Worm (Caenorhabditis elegans): ENCODE data around the gene vha-2.
A peak's percentile ranks its signal among the peaks of the same experiment; 100 is the strongest.

Gene vha-2

DNA sequence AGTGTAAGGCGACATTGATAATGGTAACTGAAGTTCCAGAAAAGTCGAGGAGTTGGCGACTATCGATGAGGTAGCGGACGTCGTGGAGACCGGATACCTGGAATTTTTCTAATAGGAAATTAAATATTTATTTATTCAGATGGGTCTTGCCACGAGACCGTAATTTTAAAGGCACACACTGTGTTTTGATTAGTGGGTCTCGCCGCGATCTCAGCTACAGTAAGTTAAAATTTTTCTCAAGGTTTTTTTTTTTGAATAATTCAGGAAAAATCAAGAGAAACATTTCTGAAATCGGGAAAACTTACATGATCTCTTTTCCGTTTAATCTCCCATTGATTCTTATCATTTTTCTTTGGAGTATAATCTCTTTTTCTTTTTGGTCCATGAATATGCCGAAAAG, 2.9 kb upstream of the vha-2 start:
- no peak for TF ChIP-seq snpc-1.2 (GFP tag; IDR thresholded peaks at IDR 0.05)
- peak; percentile 32; the same call in 1 of the 2 replicates for TF ChIP-seq lin-38 (GFP tag; IDR thresholded peaks at IDR 0.05)

DNA sequence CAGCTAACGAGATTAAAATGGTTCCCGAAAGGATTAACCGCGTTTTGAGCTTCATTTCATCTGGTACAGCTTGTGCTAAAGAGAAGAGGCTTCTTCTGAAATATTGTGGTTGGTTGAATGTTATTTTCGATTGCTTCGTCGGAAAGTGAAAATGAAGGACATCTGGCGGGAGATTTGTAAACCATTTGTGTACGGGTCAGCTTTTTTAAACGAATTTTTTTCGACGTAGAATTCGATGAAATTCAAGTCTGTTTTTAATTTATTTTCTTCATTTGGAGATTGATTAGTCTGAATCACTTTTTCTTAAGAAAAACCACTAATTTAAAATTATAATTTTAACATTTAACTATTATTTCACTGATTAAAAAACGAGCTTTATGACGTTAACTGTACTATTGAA, 1.7 kb upstream of the vha-2 start, which contains the start of gene sqv-3:
TSS of gene sqv-3 (minus strand) at position 101 of the 400 bp plus-strand sequence.
- TF ChIP-seq lin-15B (tag; optimal IDR thresholded peaks at IDR 0.05) (no peak), ceh-20 (GFP tag; IDR thresholded peaks at IDR 0.05) (no peak), php-3 (GFP tag; IDR thresholded peaks at IDR 0.05) (no peak), tra-1 (GFP tag; IDR thresholded peaks at IDR 0.05) (no peak), D1046.2 (GFP tag; IDR thresholded peaks at IDR 0.05) (no peak), nhr-76 (tag; optimal IDR thresholded peaks at IDR 0.05) (no peak), duxl-1 (tag; optimal IDR thresholded peaks at IDR 0.05; ENCODE audit: poor library complexity) (no peak), hif-1 (tag; optimal IDR thresholded peaks at IDR 0.05) (no peak), spr-1 (tag; optimal IDR thresholded peaks at IDR 0.05) (no peak), aha-1 (tag) (no peak), nhr-77 (tag; optimal IDR thresholded peaks at IDR 0.05) (no peak), pqm-1 (tag; optimal IDR thresholded peaks at IDR 0.05) (no peak)

DNA sequence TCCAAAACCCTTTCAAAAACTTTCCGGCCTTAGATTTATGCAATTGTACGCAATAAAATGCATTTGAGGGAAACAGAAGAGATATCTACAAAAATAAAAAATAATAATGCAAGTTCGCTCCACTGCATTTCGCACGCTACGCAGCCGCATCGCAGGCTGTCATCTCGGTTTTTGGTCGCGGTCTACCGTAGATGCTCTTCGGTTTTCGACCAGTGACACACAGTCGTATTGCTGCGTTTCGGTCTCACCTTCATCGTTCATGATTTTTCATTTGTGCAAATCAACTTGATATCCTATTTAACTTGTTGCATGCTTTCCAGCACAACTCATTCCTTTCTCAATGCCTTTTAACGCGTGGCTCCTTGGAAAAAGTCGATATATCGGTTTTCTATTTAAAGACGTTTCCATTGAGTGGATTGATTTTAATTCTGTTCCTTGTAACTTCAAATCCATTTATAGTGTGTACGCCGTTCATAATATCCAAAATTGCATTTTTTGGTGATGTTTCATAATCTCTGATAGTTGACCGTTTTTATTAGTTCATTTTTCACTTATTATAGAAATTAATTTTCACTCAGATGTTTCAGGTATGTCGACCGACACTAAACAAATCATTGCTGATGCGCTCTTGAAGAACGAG, 1.2 kb upstream of the vha-2 start, which contains the start of gene vha-1:
TSS of gene vha-1 (plus strand) at position 590 of the 640 bp plus-strand sequence.
- TF ChIP-seq daf-8 (GFP tag; IDR thresholded peaks at IDR 0.05), result no peak
- peak; percentile 95 for TF ChIP-seq lin-13 (GFP tag; optimal IDR thresholded peaks at IDR 0.05)
- TF ChIP-seq Y105C5A.15 (GFP tag; IDR thresholded peaks at IDR 0.05), result no peak
- TF ChIP-seq set-16 (GFP tag; IDR thresholded peaks at IDR 0.05), result no peak
- no peak for TF ChIP-seq madf-5 (GFP tag; IDR thresholded peaks at IDR 0.05)
- TF ChIP-seq lin-15B (tag; optimal IDR thresholded peaks at IDR 0.05), result peak; percentile 40
- TF ChIP-seq zip-11 (GFP tag; IDR thresholded peaks at IDR 0.05), result no peak
- TF ChIP-seq ZK546.5 (tag; optimal IDR thresholded peaks at IDR 0.05), result no peak
- TF ChIP-seq daf-19 (GFP tag; conservative IDR thresholded peaks at IDR 0.05), result no peak
- TF ChIP-seq dmd-6 (GFP tag; IDR thresholded peaks at IDR 0.05), result peak; percentile 93
- no peak for TF ChIP-seq ceh-82 (tag; optimal IDR thresholded peaks at IDR 0.05)
- peak; percentile 77 for TF ChIP-seq T26A8.4 (GFP tag; IDR thresholded peaks at IDR 0.05)
- TF ChIP-seq nhr-102 (tag; optimal IDR thresholded peaks at IDR 0.05), result peak; percentile 63
- peak; percentile 44 for TF ChIP-seq arid-1 (GFP tag; conservative IDR thresholded peaks at IDR 0.05)
- TF ChIP-seq sdz-12 (GFP tag; optimal IDR thresholded peaks at IDR 0.05), result no peak
- TF ChIP-seq F44E2.7 (GFP tag; IDR thresholded peaks at IDR 0.05), result no peak
- TF ChIP-seq ceh-32 (tag; optimal IDR thresholded peaks at IDR 0.05; ENCODE audit: poor library complexity), result no peak
- no peak for TF ChIP-seq egl-27 (tag; optimal IDR thresholded peaks at IDR 0.05)
- TF ChIP-seq ceh-44 (GFP tag; IDR thresholded peaks at IDR 0.05), result peak; percentile 42; the same call in 1 of the 2 replicates
- TF ChIP-seq lir-3 (tag; optimal IDR thresholded peaks at IDR 0.05), result no peak
- peak; percentile 75 for TF ChIP-seq pqm-1 (tag; optimal IDR thresholded peaks at IDR 0.05)
- TF ChIP-seq lin-38 (GFP tag; IDR thresholded peaks at IDR 0.05), result peak; percentile 97
- no peak for TF ChIP-seq snpc-4 (tag; optimal IDR thresholded peaks at IDR 0.05)
- TF ChIP-seq hlh-11 (tag; optimal IDR thresholded peaks at IDR 0.05), result peak; percentile 88
- TF ChIP-seq hmg-1.1 (GFP tag; IDR thresholded peaks at IDR 0.05), result peak; percentile 77
- peak; percentile 25 for TF ChIP-seq fos-1 (tag; optimal IDR thresholded peaks at IDR 0.05)
- peak; percentile 70 for TF ChIP-seq hlh-30 (tag; optimal IDR thresholded peaks at IDR 0.05; ENCODE audit: insufficient read depth)
- TF ChIP-seq lin-29 (GFP tag; IDR thresholded peaks at IDR 0.05), result no peak
- TF ChIP-seq saeg-2 (GFP tag; IDR thresholded peaks at IDR 0.05), result no peak
- peak; percentile 4 for TF ChIP-seq skn-1 (tag; optimal IDR thresholded peaks at IDR 0.05)
- peak; percentile 52 for TF ChIP-seq ctbp-1 (GFP tag; IDR thresholded peaks at IDR 0.05)
- peak; percentile 92 for TF ChIP-seq mep-1 (tag; optimal IDR thresholded peaks at IDR 0.05)
- TF ChIP-seq nhr-10 (tag; optimal IDR thresholded peaks at IDR 0.05), result peak; percentile 78
- no peak for TF ChIP-seq lim-7 (GFP tag; IDR thresholded peaks at IDR 0.05)
- peak; percentile 81 for TF ChIP-seq T20F7.1 (GFP tag; optimal IDR thresholded peaks at IDR 0.05)
- no peak for TF ChIP-seq ceh-62 (tag; optimal IDR thresholded peaks at IDR 0.05)
- no peak for TF ChIP-seq daf-12 (tag; optimal IDR thresholded peaks at IDR 0.05)

Data from whole organism, L4 larva.